Fruit fly (Drosophila melanogaster) whole organism, prepupa: ENCODE results near the gene CG46426.

Source experiments
- Blimp-1 ChIP-seq: fragments of 200-800 bp; sonication (Bioruptor generic); optimal IDR thresholded peaks from 3 replicates; lab custom pipeline; 2017; ENCODE audit warnings: missing biosample characterization, missing genetic modification characterization, mild to moderate bottlenecking, moderate library complexity, missing genetic modification reagents
- CG10631 ChIP-seq: fragments of 200-800 bp; sonication (Bioruptor generic); optimal IDR thresholded peaks from 2 replicates; lab custom pipeline; 2016; ENCODE audit warnings: missing biosample characterization, missing genetic modification characterization
- CG10669 ChIP-seq: fragments of 200-800 bp; sonication (Bioruptor generic); optimal IDR thresholded peaks from 3 replicates; lab custom pipeline; 2018; ENCODE audit warnings: missing biosample characterization, mild to moderate bottlenecking, missing genetic modification characterization, moderate library complexity
- CG11294 ChIP-seq: fragments of 200-800 bp; sonication (Bioruptor generic); IDR thresholded peaks from 2 replicates; pipeline ENCODE4 v1.3.6; 2022; ENCODE audit warnings: missing biosample characterization, missing genetic modification characterization
- CG11762 ChIP-seq: fragments of 200-800 bp; sonication (Bioruptor generic); optimal IDR thresholded peaks from 3 replicates; lab custom pipeline; 2016; ENCODE audit warnings: missing biosample characterization, missing genetic modification characterization; ENCODE audit not compliant: insufficient read depth
- CG11902 ChIP-seq: fragments of 200-800 bp; sonication (Bioruptor generic); optimal IDR thresholded peaks from 3 replicates; lab custom pipeline; 2016; ENCODE audit warnings: missing biosample characterization, missing genetic modification characterization
- CG15336 ChIP-seq: fragments of 200-800 bp; sonication (Bioruptor generic); IDR thresholded peaks from 2 replicates; pipeline ENCODE4 v1.3.6; 2022; ENCODE audit warnings: missing biosample characterization, missing genetic modification characterization
- CG16779 ChIP-seq: fragments of 200-800 bp; sonication (Bioruptor generic); optimal IDR thresholded peaks from 3 replicates; lab custom pipeline; 2017; ENCODE audit warnings: missing biosample characterization, mild to moderate bottlenecking, missing genetic modification characterization
- CG3032 ChIP-seq: fragments of 200-800 bp; optimal IDR thresholded peaks from 2 replicates; lab custom pipeline; 2019; ENCODE audit warnings: missing biosample characterization, mild to moderate bottlenecking, missing genetic modification characterization, moderate library complexity
- CG32006 ChIP-seq: fragments of 200-800 bp; sonication (Bioruptor generic); optimal IDR thresholded peaks from 3 replicates; lab custom pipeline; 2017; ENCODE audit warnings: missing biosample characterization, mild to moderate bottlenecking, missing genetic modification characterization
- CG3919 ChIP-seq: fragments of 200-800 bp; sonication (Bioruptor generic); optimal IDR thresholded peaks from 3 replicates; lab custom pipeline; 2016; ENCODE audit warnings: missing biosample characterization, missing genetic modification characterization
- CG4318 ChIP-seq: fragments of 200-800 bp; sonication (Bioruptor generic); optimal IDR thresholded peaks from 3 replicates; lab custom pipeline; 2017; ENCODE audit warnings: missing biosample characterization, mild to moderate bottlenecking, missing genetic modification characterization
- CG7368 ChIP-seq: fragments of 200-800 bp; sonication (Bioruptor generic); optimal IDR thresholded peaks from 3 replicates; lab custom pipeline; 2016; ENCODE audit warnings: missing biosample characterization, missing genetic modification characterization
- CG8119 ChIP-seq: fragments of 200-800 bp; sonication (Bioruptor generic); IDR thresholded peaks from 3 replicates; pipeline ENCODE4 v1.3.6; 2022; ENCODE audit warnings: missing biosample characterization, missing genetic modification characterization
- CG9139 ChIP-seq: fragments of 200-800 bp; sonication (Bioruptor generic); optimal IDR thresholded peaks from 3 replicates; lab custom pipeline; 2017; ENCODE audit warnings: missing biosample characterization, mild to moderate bottlenecking, missing genetic modification characterization
- Eip78C ChIP-seq: fragments of 200-800 bp; sonication (Bioruptor generic); peaks from one replicate; lab custom pipeline; 2016; ENCODE audit warnings: missing biosample characterization, missing genetic modification characterization
- Ets21C ChIP-seq: fragments of 200-800 bp; sonication (Bioruptor generic); optimal IDR thresholded peaks from 3 replicates; lab custom pipeline; 2016; ENCODE audit warnings: missing biosample characterization, missing genetic modification characterization
- Hr38 ChIP-seq: sonication (Bioruptor generic); optimal IDR thresholded peaks from 2 replicates; lab custom pipeline; 2016; ENCODE audit warnings: missing biosample characterization, missing genetic modification characterization
- Hr39 ChIP-seq: fragments of 200-800 bp; sonication (Bioruptor generic); optimal IDR thresholded peaks from 2 replicates; lab custom pipeline; 2016; ENCODE audit warnings: missing biosample characterization, missing genetic modification characterization
- Hr4 ChIP-seq: fragments of 200-800 bp; sonication (Bioruptor generic); optimal IDR thresholded peaks from 3 replicates; lab custom pipeline; 2016; ENCODE audit warnings: missing biosample characterization, missing genetic modification characterization
- OdsH ChIP-seq: fragments of 200-800 bp; sonication (Bioruptor generic); optimal IDR thresholded peaks from 3 replicates; lab custom pipeline; 2016; ENCODE audit warnings: missing biosample characterization, missing genetic modification characterization
- Smox ChIP-seq: fragments of 200-800 bp; sonication (Bioruptor generic); optimal IDR thresholded peaks from 3 replicates; lab custom pipeline; 2016; ENCODE audit warnings: missing biosample characterization, missing genetic modification characterization
- Sox102F ChIP-seq: fragments of 200-800 bp; sonication (Bioruptor generic); optimal IDR thresholded peaks from 2 replicates; lab custom pipeline; 2016; ENCODE audit warnings: missing biosample characterization, mild to moderate bottlenecking, missing genetic modification characterization
- Sox14 ChIP-seq: fragments of 200-800 bp; sonication (Bioruptor generic); optimal IDR thresholded peaks from 3 replicates; lab custom pipeline; 2016; ENCODE audit warnings: missing biosample characterization, missing genetic modification characterization
- achi ChIP-seq: fragments of 200-800 bp; sonication (Bioruptor generic); optimal IDR thresholded peaks from 3 replicates; lab custom pipeline; 2016; ENCODE audit warnings: missing biosample characterization, missing genetic modification characterization
- acj6 ChIP-seq: fragments of 200-800 bp; sonication (Bioruptor generic); optimal IDR thresholded peaks from 3 replicates; lab custom pipeline; 2016; ENCODE audit warnings: missing biosample characterization, missing genetic modification characterization
- cyc ChIP-seq: fragments of 200-800 bp; sonication (Bioruptor generic); optimal IDR thresholded peaks from 3 replicates; lab custom pipeline; 2016; ENCODE audit warnings: missing biosample characterization, missing genetic modification characterization
- dsx ChIP-seq: fragments of 200-800 bp; optimal IDR thresholded peaks from 3 replicates; lab custom pipeline; 2019; ENCODE audit warnings: missing biosample characterization, mild to moderate bottlenecking, missing genetic modification characterization, moderate library complexity; ENCODE audit not compliant: poor library complexity, severe bottlenecking
- eg ChIP-seq: fragments of 200-800 bp; sonication (Bioruptor generic); IDR thresholded peaks from 3 replicates; pipeline ENCODE4 v1.3.6; 2022; ENCODE audit warnings: missing biosample characterization, missing genetic modification characterization
- fd85E ChIP-seq: fragments of 200-800 bp; sonication (Bioruptor generic); optimal IDR thresholded peaks from 3 replicates; lab custom pipeline; 2016; ENCODE audit warnings: missing biosample characterization, missing genetic modification characterization
- fkh ChIP-seq: fragments of 200-800 bp; sonication (Bioruptor generic); optimal IDR thresholded peaks from 3 replicates; lab custom pipeline; 2017; ENCODE audit warnings: missing biosample characterization, mild to moderate bottlenecking, missing genetic modification characterization, moderate library complexity
- lz ChIP-seq: fragments of 200-800 bp; sonication (Bioruptor generic); optimal IDR thresholded peaks from 3 replicates; lab custom pipeline; 2016; ENCODE audit warnings: missing biosample characterization, missing genetic modification characterization
- salr ChIP-seq, 2 experiments: fragments of 200-800 bp; sonication (Bioruptor generic); optimal IDR thresholded peaks; 3 replicates each; lab custom pipeline; 2016 to 2018; ENCODE audit warnings: missing biosample characterization in 2 of 2, missing genetic modification characterization in 2 of 2, mild to moderate bottlenecking in 1 of 2
- ss ChIP-seq, 2 experiments: fragments of 200-800 bp; sonication (Bioruptor generic); optimal IDR thresholded peaks; 2 replicates in 1 of 2; 3 replicates in 1 of 2; lab custom pipeline; 2017 to 2018; ENCODE audit warnings: mild to moderate bottlenecking in 2 of 2, missing biosample characterization in 2 of 2, missing genetic modification characterization in 2 of 2, moderate library complexity in 1 of 2
- topi ChIP-seq: fragments of 200-800 bp; sonication (Bioruptor generic); optimal IDR thresholded peaks from 3 replicates; lab custom pipeline; 2016; ENCODE audit warnings: missing biosample characterization, missing genetic modification characterization
- vri ChIP-seq: fragments of 200-800 bp; sonication (Bioruptor generic); optimal IDR thresholded peaks from 3 replicates; lab custom pipeline; 2016; ENCODE audit warnings: missing biosample characterization, mild to moderate bottlenecking, missing genetic modification characterization

Gene CG46426

dm6 chr2L:11833786-11834185 is 8.8 kb upstream of the CG46426 start, which contains the start of gene CG45011:
TSS of gene CG45011 (plus strand) at chr2L:11834086.
- TF ChIP-seq CG11762 (GFP tag; lab: Kevin White, UChicago), result no peak
- no peak for TF ChIP-seq topi (GFP tag; lab: Kevin White, UChicago)
- no peak for TF ChIP-seq CG3032
- TF ChIP-seq Ets21C (GFP tag; lab: Kevin White, UChicago), result no peak
- TF ChIP-seq Smox (GFP tag; lab: Kevin White, UChicago), result no peak
- no peak for TF ChIP-seq CG15336 (GFP tag; lab: Robert Waterston, UW)
- TF ChIP-seq CG10669 (GFP tag; lab: Kevin White, UChicago), result no peak
- no peak for TF ChIP-seq dsx (GFP tag; lab: Kevin White, UChicago)
- TF ChIP-seq CG16779 (tag; lab: Kevin White, UChicago), result no peak
- TF ChIP-seq eg (GFP tag; lab: Robert Waterston, UW), result no peak
- TF ChIP-seq fkh (GFP tag; lab: Kevin White, UChicago), result no peak
- no peak for TF ChIP-seq CG11294 (GFP tag; lab: Robert Waterston, UW)
- TF ChIP-seq CG3919 (GFP tag; lab: Kevin White, UChicago), result no peak
- TF ChIP-seq salr (GFP tag; optimal IDR thresholded peaks at IDR 0.05; lab: Kevin White, UChicago), result no peak
- TF ChIP-seq fd85E (GFP tag; lab: Kevin White, UChicago), result no peak
- no peak for TF ChIP-seq ss (GFP tag; optimal IDR thresholded peaks at IDR 0.05; lab: Kevin White, UChicago)

DNA sequence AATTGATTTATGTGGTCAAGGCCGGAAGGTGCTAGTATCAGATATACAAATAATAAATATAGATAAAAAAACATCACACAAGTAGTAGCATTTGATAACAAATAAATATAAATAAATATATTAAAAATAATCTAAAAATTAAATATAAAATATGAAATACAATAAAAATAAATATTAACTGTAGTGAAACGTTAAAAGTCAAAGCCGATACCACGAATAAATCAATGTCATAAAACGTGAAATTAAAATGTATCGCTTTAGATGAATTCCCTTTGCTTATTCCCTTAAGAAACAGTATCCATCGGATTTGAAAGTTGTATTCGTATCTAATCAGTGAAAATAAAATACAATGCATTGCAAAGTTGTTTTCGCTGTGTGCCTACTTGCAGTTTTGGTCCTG is 8.3 kb upstream of the CG46426 start, which contains the start of gene CG45012:
Gene CG45012 (plus strand): TSS at position 301 of the 400 bp plus-strand sequence.
- TF ChIP-seq CG7368 (GFP tag; lab: Kevin White, UChicago) (no peak), Hr39 (GFP tag; lab: Kevin White, UChicago) (no peak), Sox102F (GFP tag; lab: Kevin White, UChicago) (no peak), CG11902 (GFP tag; lab: Kevin White, UChicago) (no peak)

dm6 chr2L:11836943-11837342 is 5.7 kb upstream of the CG46426 start, which contains the start of gene Sfp33A4:
TSS of gene Sfp33A4 (plus strand) at chr2L:11837243.
- TF ChIP-seq Sox14 (GFP tag; lab: Kevin White, UChicago), result no peak
- no peak for TF ChIP-seq OdsH (GFP tag; lab: Kevin White, UChicago)
- TF ChIP-seq CG11902 (GFP tag; lab: Kevin White, UChicago), result no peak
- no peak for TF ChIP-seq eg (GFP tag; lab: Robert Waterston, UW)
- no peak for TF ChIP-seq acj6 (GFP tag; lab: Kevin White, UChicago)
- TF ChIP-seq Ets21C (GFP tag; lab: Kevin White, UChicago), result no peak
- no peak for TF ChIP-seq Hr39 (GFP tag; lab: Kevin White, UChicago)
- no peak for TF ChIP-seq fkh (GFP tag; lab: Kevin White, UChicago)
- TF ChIP-seq CG4318 (GFP tag; lab: Kevin White, UChicago), result no peak
- no peak for TF ChIP-seq CG8119 (GFP tag; lab: Robert Waterston, UW)
- no peak for TF ChIP-seq cyc (GFP tag; lab: Kevin White, UChicago)
- no peak for TF ChIP-seq Eip78C (GFP tag; lab: Kevin White, UChicago)
- TF ChIP-seq Hr38 (GFP tag; lab: Kevin White, UChicago), result no peak
- no peak for TF ChIP-seq achi (GFP tag; lab: Kevin White, UChicago)
- no peak for TF ChIP-seq vri (GFP tag; lab: Kevin White, UChicago)
- no peak for TF ChIP-seq Hr4 (GFP tag; lab: Kevin White, UChicago)
- TF ChIP-seq CG11294 (GFP tag; lab: Robert Waterston, UW), result no peak
- TF ChIP-seq CG10631 (GFP tag; lab: Kevin White, UChicago), result no peak
- TF ChIP-seq Blimp-1, result no peak
- no peak for TF ChIP-seq CG9139

DNA sequence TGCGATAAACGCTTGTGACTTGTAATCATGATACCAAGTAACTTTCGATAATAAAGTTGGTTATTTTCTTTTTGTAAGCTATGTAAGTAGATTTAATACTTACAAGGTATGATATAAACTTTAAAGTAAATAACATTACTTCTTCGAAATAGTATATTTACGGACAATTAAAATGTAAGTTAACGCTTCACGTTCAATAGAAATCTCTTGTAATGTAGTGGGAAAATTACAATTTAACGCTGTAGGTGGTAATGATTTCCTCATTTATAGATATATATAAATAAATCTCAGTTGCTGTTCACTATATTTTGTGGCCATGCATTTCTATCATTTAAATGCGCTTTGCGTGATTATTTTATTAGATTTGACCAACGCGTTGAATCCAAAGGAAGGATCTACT is 5.2 kb upstream of the CG46426 start, which contains the start of gene Sfp33A2:
Gene Sfp33A2 (plus strand): TSS at position 301 of the 400 bp plus-strand sequence.
- no peak for TF ChIP-seq CG15336 (GFP tag; lab: Robert Waterston, UW)
- no peak for TF ChIP-seq CG32006 (GFP tag; lab: Kevin White, UChicago)
- TF ChIP-seq CG8119 (GFP tag; lab: Robert Waterston, UW), result no peak
- no peak for TF ChIP-seq CG3919 (GFP tag; lab: Kevin White, UChicago)
- TF ChIP-seq lz, result no peak
- no peak for TF ChIP-seq CG10669 (GFP tag; lab: Kevin White, UChicago)
- TF ChIP-seq Sox102F (GFP tag; lab: Kevin White, UChicago), result no peak
- TF ChIP-seq achi (GFP tag; lab: Kevin White, UChicago), result no peak
- TF ChIP-seq OdsH (GFP tag; lab: Kevin White, UChicago), result no peak
